Worm (Caenorhabditis elegans): ENCODE measurements around the gene cec-4.

cec-4 gene

DNA sequence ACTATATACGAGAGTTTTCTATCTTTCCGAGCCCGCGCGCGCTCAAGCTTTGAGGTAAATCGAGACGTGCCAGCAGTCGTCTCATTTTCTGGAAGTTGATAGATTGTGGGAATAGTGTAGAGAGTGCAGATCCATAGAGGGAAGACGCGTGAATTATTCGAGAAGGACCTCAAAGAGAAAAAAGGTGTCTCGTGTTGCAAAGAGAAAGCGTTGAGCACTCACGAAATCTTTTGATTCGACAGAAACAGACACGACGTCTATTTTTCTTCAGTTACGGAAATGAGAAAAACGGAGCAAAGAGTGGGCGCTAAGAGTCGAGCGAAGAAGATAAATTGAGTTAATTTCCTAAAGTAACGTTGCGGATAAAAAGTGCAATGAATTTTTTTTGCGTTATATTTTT lies 48.4 kb downstream of the cec-4 start:
- TF ChIP-seq daf-12 (tag; optimal IDR thresholded peaks at IDR 0.05) (no peak), ceh-28 (tag; optimal IDR thresholded peaks at IDR 0.05) (no peak), eor-1 (tag; optimal IDR thresholded peaks at IDR 0.05) (no peak), nhr-77 (tag; optimal IDR thresholded peaks at IDR 0.05) (no peak), snpc-4 (tag; optimal IDR thresholded peaks at IDR 0.05) (no peak), nhr-23 (tag; optimal IDR thresholded peaks at IDR 0.05) (no peak), nhr-237 (tag; optimal IDR thresholded peaks at IDR 0.05) (no peak), lin-39 (tag; optimal IDR thresholded peaks at IDR 0.05) (no peak), skn-1 (tag; optimal IDR thresholded peaks at IDR 0.05) (no peak), pha-4 (tag; optimal IDR thresholded peaks at IDR 0.05) (no peak), fkh-10 (GFP tag; optimal IDR thresholded peaks at IDR 0.05) (peak; percentile 63), aly-2 (tag; optimal IDR thresholded peaks at IDR 0.05) (peak; percentile 50), R02D3.7 (tag; optimal IDR thresholded peaks at IDR 0.05) (no peak), lin-15B (tag; optimal IDR thresholded peaks at IDR 0.05) (no peak), ama-1 (optimal IDR thresholded peaks at IDR 0.05) (no peak), ceh-82 (tag; optimal IDR thresholded peaks at IDR 0.05) (no peak), nhr-11 (tag; optimal IDR thresholded peaks at IDR 0.05) (no peak), egl-27 (tag; optimal IDR thresholded peaks at IDR 0.05) (no peak), nhr-12 (tag; optimal IDR thresholded peaks at IDR 0.05) (no peak), fos-1 (tag; optimal IDR thresholded peaks at IDR 0.05) (no peak), ZK546.5 (tag; optimal IDR thresholded peaks at IDR 0.05) (no peak), nfya-1 (tag; optimal IDR thresholded peaks at IDR 0.05; ENCODE audit: insufficient read depth) (peak; percentile 36), zag-1 (tag; optimal IDR thresholded peaks at IDR 0.05) (no peak), elt-1 (tag; optimal IDR thresholded peaks at IDR 0.05) (no peak), ztf-4 (tag; optimal IDR thresholded peaks at IDR 0.05) (no peak), nhr-43 (tag; optimal IDR thresholded peaks at IDR 0.05; ENCODE audit: poor library complexity, severe bottlenecking) (no peak)
